Worm (Caenorhabditis elegans) whole organism, L4/young adult: ENCODE results near the gene nhx-2.

ENCODE experiments used
- W03F9.2 ChIP-seq: fragments of 150-350 bp; optimal IDR thresholded peaks from 2 replicates; lab custom pipeline; 2014; ENCODE audit warnings: missing biosample characterization, missing genetic modification characterization
- dao-5 ChIP-seq: sonication (generic microtip); optimal IDR thresholded peaks from 2 replicates; lab custom pipeline; 2016; ENCODE audit warnings: missing genotype, missing genetic modification characterization, moderate library complexity, missing compliant biosample characterization
- him-1 ChIP-seq: sonication (generic microtip); optimal IDR thresholded peaks from 2 replicates; lab custom pipeline; 2016; ENCODE audit warnings: missing genotype, missing genetic modification reagents, missing genetic modification characterization, missing compliant biosample characterization

Gene nhx-2

DNA sequence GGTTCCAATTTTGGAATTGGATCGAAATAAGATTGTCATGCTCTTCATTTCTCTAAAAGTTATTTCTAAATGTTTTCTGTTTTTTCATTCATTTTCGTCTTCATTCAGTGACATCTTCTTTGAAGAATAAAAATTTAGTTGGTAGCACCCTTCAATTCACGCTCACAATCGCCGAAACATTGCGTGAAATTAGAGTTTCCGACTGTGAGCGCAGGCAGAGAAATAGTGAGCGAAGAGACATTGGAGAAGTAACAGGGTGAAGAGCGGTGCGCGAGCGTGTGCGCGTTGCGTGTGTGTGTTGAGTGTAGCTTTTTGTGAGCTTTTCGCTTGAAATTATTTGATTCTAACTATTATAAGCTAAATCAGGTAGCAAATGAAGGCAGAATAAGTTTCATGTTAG, 24.3 kb downstream of the nhx-2 start:
- TF ChIP-seq him-1 (tag; lab: Kevin White, UChicago): no peak
- no peak for TF ChIP-seq W03F9.2 (tag; lab: Kevin White, UChicago)
- no peak for TF ChIP-seq dao-5 (tag; lab: Kevin White, UChicago)

DNA sequence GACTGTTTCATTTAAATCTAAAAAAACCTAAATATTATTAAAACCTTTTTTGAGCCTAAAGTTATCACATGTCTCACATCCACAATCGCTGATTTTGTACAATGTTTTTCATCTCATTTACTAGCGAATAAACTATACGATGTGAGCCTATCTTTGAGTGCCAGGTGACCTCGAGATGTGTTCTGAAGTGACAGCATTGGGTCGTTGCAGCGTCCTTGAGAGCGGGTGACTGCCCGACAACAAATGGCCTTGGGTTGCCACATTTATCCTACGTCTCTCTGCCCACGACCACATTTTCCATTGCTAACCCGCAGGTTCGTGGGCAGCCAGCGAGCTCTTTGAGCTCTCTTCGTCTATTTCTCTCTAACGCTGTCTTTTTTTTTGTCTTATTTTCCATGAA, 26.8 kb downstream of the nhx-2 start, which contains the start of gene lir-2:
Gene lir-2 (plus strand): TSS at position 301 of the 400 bp plus-strand sequence.
- no peak for TF ChIP-seq dao-5 (tag; lab: Kevin White, UChicago)
- no peak for TF ChIP-seq W03F9.2 (tag; lab: Kevin White, UChicago)
- TF ChIP-seq him-1 (tag; lab: Kevin White, UChicago): no peak

DNA sequence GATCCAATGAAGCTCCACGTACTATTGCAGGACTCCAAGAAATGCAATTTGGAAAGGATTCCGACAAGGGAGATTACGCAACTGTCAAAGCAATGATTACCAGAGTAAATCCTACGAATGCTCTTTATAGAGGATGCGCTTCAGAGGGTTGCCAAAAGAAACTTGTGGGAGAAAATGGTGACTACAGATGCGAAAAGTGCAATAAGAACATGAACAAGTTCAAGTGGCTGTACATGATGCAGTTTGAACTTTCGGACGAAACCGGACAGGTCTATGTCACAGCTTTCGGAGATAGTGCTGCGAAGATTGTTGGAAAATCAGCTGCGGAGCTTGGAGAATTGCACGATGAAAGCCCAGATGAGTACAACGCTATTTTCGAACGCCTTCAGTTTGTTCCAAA, 27.4 kb downstream of the nhx-2 start:
- TF ChIP-seq dao-5 (tag; lab: Kevin White, UChicago): no peak
- no peak for TF ChIP-seq W03F9.2 (tag; lab: Kevin White, UChicago)
- no peak for TF ChIP-seq him-1 (tag; lab: Kevin White, UChicago)

DNA sequence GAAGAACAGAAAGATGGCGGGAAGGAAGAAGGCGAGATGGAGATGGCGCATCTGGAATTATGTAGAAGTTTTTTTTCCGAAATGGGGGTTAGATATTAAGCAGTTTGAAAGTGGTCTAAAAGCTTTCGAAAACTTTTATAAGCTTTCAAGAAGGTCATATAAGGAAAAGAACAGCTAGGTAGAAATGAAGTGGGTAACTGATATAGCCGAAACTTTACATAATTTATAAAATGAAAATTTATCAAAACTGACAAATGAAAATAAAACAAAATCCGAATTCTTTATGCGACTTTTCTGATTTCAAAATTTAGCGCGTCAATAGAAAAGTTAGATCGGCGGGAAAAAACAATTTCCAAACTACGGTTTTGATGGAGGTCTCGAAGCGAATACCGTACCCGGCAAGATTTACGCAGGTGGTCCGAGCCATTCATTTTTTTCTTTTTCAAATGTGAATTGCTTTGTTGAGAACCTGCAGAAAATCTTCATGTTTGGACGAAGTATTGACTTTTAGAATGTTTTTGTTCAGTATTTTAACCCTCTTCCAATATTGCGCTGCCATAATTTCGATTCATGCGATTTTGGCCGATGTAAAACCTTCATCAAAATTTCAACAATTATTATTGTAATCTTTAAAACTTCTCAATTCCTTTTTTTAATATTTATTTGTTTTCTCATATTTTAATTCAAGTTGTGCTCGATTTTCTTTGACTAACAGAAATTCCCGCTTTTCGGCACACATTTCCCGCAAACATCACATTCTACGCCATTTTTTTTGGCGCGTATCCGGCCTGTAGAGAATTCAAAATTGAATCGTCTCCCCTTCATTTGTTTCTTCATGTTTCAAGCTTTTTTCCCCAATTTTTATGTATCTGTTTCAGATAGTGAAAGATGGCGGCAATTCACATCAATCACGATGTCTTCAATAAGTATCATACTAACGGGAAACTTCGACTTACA, 29.8 kb downstream of the nhx-2 start, which contains the start of the genes F18A1.7 and rpa-1:
Gene F18A1.7 (minus strand): TSS at position 51 of the 957 bp plus-strand sequence.
Gene rpa-1 (plus strand): TSS at position 879 of the 957 bp plus-strand sequence.
- no peak for TF ChIP-seq him-1 (tag; lab: Kevin White, UChicago)

DNA sequence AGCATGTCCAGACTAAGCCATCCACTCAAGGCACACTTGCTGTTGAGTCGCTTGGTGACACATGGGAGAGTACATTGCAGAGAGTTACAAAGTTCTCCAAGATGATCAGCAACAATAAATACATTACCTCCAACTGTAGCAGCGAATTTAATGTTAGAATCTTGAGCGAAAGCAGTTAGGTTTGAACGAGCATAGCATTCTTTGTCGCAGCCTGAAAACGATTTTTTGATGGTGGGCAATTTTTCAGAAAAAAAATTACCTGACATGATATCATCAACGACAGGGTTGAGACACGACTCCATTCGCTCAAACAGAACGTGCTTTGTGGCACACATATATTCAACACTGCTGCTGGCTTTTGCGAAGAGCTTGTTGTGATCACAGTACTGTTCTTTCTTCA, 30.7 kb downstream of the nhx-2 start:
- no peak for TF ChIP-seq dao-5 (tag; lab: Kevin White, UChicago)
- TF ChIP-seq him-1 (tag; lab: Kevin White, UChicago): no peak
- TF ChIP-seq W03F9.2 (tag; lab: Kevin White, UChicago): no peak

DNA sequence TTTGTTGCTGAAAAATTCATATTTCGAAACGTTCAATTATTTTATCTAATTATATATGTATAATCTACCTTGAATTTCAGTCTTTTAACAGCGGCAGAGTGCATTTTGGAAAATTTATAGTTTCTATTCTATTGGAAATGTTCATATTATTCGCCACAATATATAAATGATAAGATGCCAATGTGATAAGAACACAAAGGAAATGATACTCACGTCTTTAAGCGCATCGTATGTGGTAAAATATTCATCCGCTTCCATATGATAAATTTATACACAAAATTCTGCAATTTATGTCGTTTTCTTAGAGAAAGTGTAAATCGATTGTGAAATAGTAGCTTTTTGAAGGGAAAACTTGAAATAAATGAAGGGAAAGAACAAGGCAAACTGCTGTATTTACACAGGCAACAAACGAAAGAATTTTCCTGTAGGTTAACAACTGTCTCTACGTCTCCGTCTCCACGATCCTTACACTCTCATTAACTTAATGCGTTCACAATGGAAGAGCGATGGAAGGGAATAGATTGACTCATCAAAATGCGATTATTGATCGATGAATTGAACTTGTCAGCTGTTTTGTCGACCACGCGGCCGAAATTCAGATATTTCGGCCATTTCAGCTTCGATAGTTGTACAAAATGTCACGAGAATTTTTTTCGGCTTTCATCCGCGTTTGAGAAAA, 31.6 kb downstream of the nhx-2 start, which contains the start of gene alfa-1:
Gene alfa-1 (minus strand): TSS at position 515 of the 679 bp plus-strand sequence.
- TF ChIP-seq W03F9.2 (tag; lab: Kevin White, UChicago): no peak
- no peak for TF ChIP-seq dao-5 (tag; lab: Kevin White, UChicago)
- no peak for TF ChIP-seq him-1 (tag; lab: Kevin White, UChicago)

DNA sequence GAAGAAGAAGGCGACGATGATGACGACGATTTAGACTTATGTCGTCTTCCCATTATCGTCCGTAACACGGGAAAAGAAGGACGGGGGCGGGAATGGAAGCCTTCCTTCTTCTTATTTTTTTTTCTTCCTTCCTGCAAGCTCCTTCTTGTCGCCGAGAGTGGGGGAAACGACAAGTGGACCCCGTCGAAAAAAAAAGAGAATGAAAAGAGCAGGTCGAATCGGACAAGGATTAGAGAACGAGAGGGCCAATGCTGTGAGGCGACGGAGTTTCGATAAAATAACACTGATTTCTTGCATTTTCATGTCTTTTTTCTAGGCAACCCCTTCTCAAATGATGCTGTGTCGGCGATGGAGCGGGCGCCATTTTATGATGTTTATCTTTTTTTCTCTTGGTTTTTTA, 42.6 kb downstream of the nhx-2 start, which contains the start of gene pde-4:
Gene pde-4 (minus strand): TSS at position 76 of the 400 bp plus-strand sequence.
- no peak for TF ChIP-seq W03F9.2 (tag; lab: Kevin White, UChicago)

DNA sequence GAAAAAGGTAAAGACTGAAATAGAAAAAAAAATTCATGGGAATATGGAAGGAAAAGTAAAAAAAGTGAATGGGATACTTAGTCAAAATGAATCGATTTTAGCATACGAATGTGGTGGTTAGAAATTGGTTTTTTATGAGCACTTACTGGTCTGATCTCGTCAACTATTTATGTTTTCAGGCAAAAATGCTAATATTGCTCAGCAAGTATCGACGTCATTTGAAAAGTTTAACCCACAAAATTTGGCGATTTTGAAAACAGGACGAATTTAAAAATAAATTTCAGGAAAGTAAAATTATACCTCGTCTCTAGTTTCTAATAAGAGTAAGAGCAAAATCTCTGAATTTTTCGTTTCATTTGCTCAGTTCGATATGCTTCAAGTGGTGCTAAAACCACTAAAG, 50.5 kb downstream of the nhx-2 start:
- TF ChIP-seq dao-5 (tag; lab: Kevin White, UChicago): no peak
- no peak for TF ChIP-seq him-1 (tag; lab: Kevin White, UChicago)
- no peak for TF ChIP-seq W03F9.2 (tag; lab: Kevin White, UChicago)

DNA sequence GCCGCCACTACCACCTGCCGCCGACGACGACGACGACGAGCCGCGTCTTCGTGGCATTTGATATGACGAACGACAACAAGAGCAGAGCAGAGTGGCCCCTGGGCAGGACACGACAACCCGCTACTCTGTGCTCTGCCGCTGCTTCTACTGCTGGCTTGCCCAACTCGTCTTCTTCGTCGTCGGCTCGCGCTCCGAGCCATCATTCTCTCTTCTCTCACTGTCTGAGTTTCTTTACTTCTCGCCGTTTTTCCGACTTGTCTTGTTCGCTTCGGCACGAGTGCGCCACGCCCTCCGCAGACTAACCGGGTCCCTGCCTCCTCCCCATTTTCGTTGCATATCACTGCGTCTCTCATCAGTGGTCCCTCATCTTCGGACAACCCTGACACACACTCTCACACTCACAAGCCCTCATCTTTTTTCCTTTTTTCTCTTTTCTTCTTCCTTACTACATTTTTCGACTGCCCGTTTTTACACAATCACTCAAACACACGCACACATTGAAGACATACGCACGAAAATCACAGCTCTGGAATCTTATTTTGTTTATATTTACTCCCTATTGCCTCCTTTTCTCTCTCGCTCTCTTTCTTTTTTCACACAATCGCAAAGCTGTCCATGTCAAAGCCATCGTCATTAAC, 51.6 kb downstream of the nhx-2 start:
- peak; percentile 81 for TF ChIP-seq him-1 (tag; lab: Kevin White, UChicago)
- TF ChIP-seq dao-5 (tag; lab: Kevin White, UChicago): no peak
